Fruit fly (Drosophila melanogaster) whole organism, embryonic: ENCODE measurements around the gene CG4009.

Experiments
- Atf6 ChIP-seq: fragments of 200-800 bp; sonication (Bioruptor generic); IDR thresholded peaks from 2 replicates; pipeline ENCODE4 v1.3.6; 2022; ENCODE audit warnings: missing biosample characterization, missing genetic modification characterization
- BEAF-32 ChIP-seq: fragments of 200-800 bp; sonication (Bioruptor generic); optimal IDR thresholded peaks from 3 replicates; lab custom pipeline; 2017; ENCODE audit warnings: missing biosample characterization, missing genetic modification characterization, mild to moderate bottlenecking, moderate library complexity, missing genetic modification reagents
- C15 ChIP-seq: fragments of 200-800 bp; sonication (Bioruptor generic); IDR thresholded peaks from 3 replicates; pipeline ENCODE4 v1.3.6; 2022; ENCODE audit warnings: missing biosample characterization, missing genetic modification characterization
- CG11398 ChIP-seq: fragments of 200-800 bp; sonication (Bioruptor generic); optimal IDR thresholded peaks from 2 replicates; lab custom pipeline; 2016; ENCODE audit warnings: missing biosample characterization, missing genetic modification characterization
- CG11456 ChIP-seq: fragments of 200-800 bp; sonication (Bioruptor generic); IDR thresholded peaks from 3 replicates; pipeline ENCODE4 v1.3.6; 2022; ENCODE audit warnings: missing biosample characterization, missing genetic modification characterization
- CG12104 ChIP-seq: fragments of 200-800 bp; sonication (Bioruptor generic); optimal IDR thresholded peaks from 3 replicates; lab custom pipeline; 2016; ENCODE audit warnings: missing biosample characterization, missing genetic modification characterization
- CG12155 ChIP-seq: fragments of 200-800 bp; sonication (Bioruptor generic); optimal IDR thresholded peaks from 3 replicates; lab custom pipeline; 2016; ENCODE audit warnings: missing biosample characterization, missing genetic modification characterization
- CG13296 ChIP-seq: fragments of 200-800 bp; sonication (Bioruptor generic); optimal IDR thresholded peaks from 3 replicates; lab custom pipeline; 2018; ENCODE audit warnings: missing biosample characterization, mild to moderate bottlenecking, missing genetic modification characterization
- CG13624 ChIP-seq: fragments of 200-800 bp; sonication (Bioruptor generic); optimal IDR thresholded peaks from 2 replicates; lab custom pipeline; 2016; ENCODE audit warnings: missing biosample characterization, missing genetic modification characterization
- CG13894 ChIP-seq: fragments of 200-800 bp; sonication (Bioruptor generic); optimal IDR thresholded peaks from 3 replicates; lab custom pipeline; 2018; ENCODE audit warnings: missing biosample characterization, mild to moderate bottlenecking, missing genetic modification characterization, moderate library complexity
- CG14014 ChIP-seq: fragments of 200-800 bp; sonication (Bioruptor generic); IDR thresholded peaks from 2 replicates; pipeline ENCODE4 v1.3.6; 2022; ENCODE audit warnings: missing biosample characterization, missing genetic modification characterization
- CG2678 ChIP-seq: fragments of 200-800 bp; sonication (Bioruptor generic); optimal IDR thresholded peaks from 3 replicates; lab custom pipeline; 2019; ENCODE audit warnings: missing biosample characterization, mild to moderate bottlenecking, missing genetic modification characterization, moderate library complexity
- CG3163 ChIP-seq: fragments of 200-800 bp; sonication (Bioruptor generic); optimal IDR thresholded peaks from 3 replicates; lab custom pipeline; 2016; ENCODE audit warnings: missing biosample characterization, missing genetic modification characterization
- CG3838 ChIP-seq: fragments of 200-800 bp; sonication (Bioruptor generic); optimal IDR thresholded peaks from 3 replicates; lab custom pipeline; 2016; ENCODE audit warnings: missing biosample characterization, missing genetic modification characterization
- CG3995 ChIP-seq: fragments of 200-800 bp; sonication (Bioruptor generic); optimal IDR thresholded peaks from 3 replicates; lab custom pipeline; 2016; ENCODE audit warnings: missing biosample characterization, missing genetic modification characterization
- CG4707 ChIP-seq: fragments of 200-800 bp; sonication (Bioruptor generic); optimal IDR thresholded peaks from 2 replicates; lab custom pipeline; 2018; ENCODE audit warnings: missing biosample characterization, mild to moderate bottlenecking, missing genetic modification characterization, moderate library complexity
- CG5180 ChIP-seq: fragments of 200-800 bp; sonication (Bioruptor generic); optimal IDR thresholded peaks from 3 replicates; lab custom pipeline; 2017; ENCODE audit warnings: missing biosample characterization, missing genetic modification characterization, mild to moderate bottlenecking, moderate library complexity, missing genetic modification reagents
- CG6791 ChIP-seq: fragments of 200-800 bp; sonication (Bioruptor generic); IDR thresholded peaks from 3 replicates; pipeline ENCODE4 v1.3.6; 2022; ENCODE audit warnings: missing biosample characterization, missing genetic modification characterization; ENCODE audit not compliant: partially characterized antibody
- CG7357 ChIP-seq: fragments of 200-800 bp; sonication (Bioruptor generic); IDR thresholded peaks from 3 replicates; pipeline ENCODE4 v1.3.6; 2022; ENCODE audit warnings: missing biosample characterization, missing genetic modification characterization
- CG9609 ChIP-seq: fragments of 200-800 bp; sonication (Bioruptor generic); optimal IDR thresholded peaks from 3 replicates; lab custom pipeline; 2016; ENCODE audit warnings: missing biosample characterization, missing genetic modification characterization
- CG9797 ChIP-seq: fragments of 200-800 bp; sonication (Bioruptor generic); optimal IDR thresholded peaks from 3 replicates; lab custom pipeline; 2018; ENCODE audit warnings: missing biosample characterization, mild to moderate bottlenecking, missing genetic modification characterization
- CkIIα-i1 ChIP-seq: fragments of 200-800 bp; sonication (Bioruptor generic); IDR thresholded peaks from 2 replicates; pipeline ENCODE4 v1.3.6; 2022; ENCODE audit warnings: missing biosample characterization, missing genetic modification characterization
- CrebB ChIP-seq: fragments of 200-800 bp; sonication (Bioruptor generic); optimal IDR thresholded peaks from 3 replicates; lab custom pipeline; 2018; ENCODE audit warnings: missing biosample characterization, mild to moderate bottlenecking, missing genetic modification characterization
- Dll ChIP-seq: fragments of 200-800 bp; sonication (Bioruptor generic); IDR thresholded peaks from 4 replicates; pipeline ENCODE4 v1.3.6; 2022; ENCODE audit warnings: missing biosample characterization, missing genetic modification characterization; ENCODE audit not compliant: partially characterized antibody
- Elba2 ChIP-seq: fragments of 200-800 bp; sonication (Bioruptor generic); optimal IDR thresholded peaks from 3 replicates; lab custom pipeline; 2016; ENCODE audit warnings: missing biosample characterization, missing genetic modification characterization
- HLH54F ChIP-seq: fragments of 200-800 bp; sonication (Bioruptor generic); optimal IDR thresholded peaks from 3 replicates; lab custom pipeline; 2016; ENCODE audit warnings: missing biosample characterization, missing genetic modification characterization
- MESR4 ChIP-seq: fragments of 200-800 bp; sonication (Bioruptor generic); optimal IDR thresholded peaks from 2 replicates; lab custom pipeline; 2018; ENCODE audit warnings: missing biosample characterization, mild to moderate bottlenecking, missing genetic modification characterization, moderate library complexity
- NC2α ChIP-seq: fragments of 200-800 bp; sonication (Bioruptor generic); optimal IDR thresholded peaks from 2 replicates; lab custom pipeline; 2016; ENCODE audit warnings: missing biosample characterization, missing genetic modification characterization
- PHDP ChIP-seq: fragments of 200-800 bp; sonication (Bioruptor generic); optimal IDR thresholded peaks from 3 replicates; lab custom pipeline; 2018; ENCODE audit warnings: missing biosample characterization, mild to moderate bottlenecking, missing genetic modification characterization, moderate library complexity
- Sox100B ChIP-seq: fragments of 200-800 bp; sonication (Bioruptor generic); optimal IDR thresholded peaks from 3 replicates; lab custom pipeline; 2018; ENCODE audit warnings: missing biosample characterization, mild to moderate bottlenecking, missing genetic modification characterization
- Spps ChIP-seq: fragments of 200-800 bp; sonication (Bioruptor generic); optimal IDR thresholded peaks from 2 replicates; lab custom pipeline; 2018; ENCODE audit warnings: missing biosample characterization, mild to moderate bottlenecking, missing genetic modification characterization
- ab ChIP-seq: fragments of 200-800 bp; sonication (Bioruptor generic); optimal IDR thresholded peaks from 2 replicates; lab custom pipeline; 2016; ENCODE audit warnings: missing biosample characterization, missing genetic modification characterization
- bbx ChIP-seq: fragments of 200-800 bp; sonication (Bioruptor generic); IDR thresholded peaks from 2 replicates; pipeline ENCODE4 v1.3.6; 2022; ENCODE audit warnings: missing biosample characterization, missing genetic modification characterization; ENCODE audit not compliant: partially characterized antibody
- bigmax ChIP-seq: fragments of 200-800 bp; sonication (Bioruptor generic); optimal IDR thresholded peaks from 2 replicates; lab custom pipeline; 2018; ENCODE audit warnings: missing biosample characterization, mild to moderate bottlenecking, missing genetic modification characterization
- chm ChIP-seq: fragments of 200-800 bp; sonication (Bioruptor generic); IDR thresholded peaks from 2 replicates; pipeline ENCODE4 v1.3.6; 2022; ENCODE audit warnings: missing biosample characterization, missing genetic modification characterization
- da ChIP-seq: fragments of 200-800 bp; sonication (Bioruptor generic); optimal IDR thresholded peaks from 2 replicates; lab custom pipeline; 2016; ENCODE audit warnings: missing biosample characterization, missing genetic modification characterization
- danr ChIP-seq: fragments of 200-800 bp; sonication (Bioruptor generic); IDR thresholded peaks from 2 replicates; pipeline ENCODE4 v1.3.6; 2022; ENCODE audit warnings: missing biosample characterization, missing genetic modification characterization
- emc ChIP-seq: fragments of 200-800 bp; sonication (Bioruptor generic); optimal IDR thresholded peaks from 2 replicates; lab custom pipeline; 2016; ENCODE audit warnings: missing biosample characterization, missing genetic modification characterization
- ewg ChIP-seq: fragments of 200-800 bp; sonication (Bioruptor generic); optimal IDR thresholded peaks from 3 replicates; lab custom pipeline; 2017; ENCODE audit warnings: mild to moderate bottlenecking, missing biosample characterization, missing genetic modification reagents, missing genetic modification characterization
- eyg ChIP-seq: fragments of 200-800 bp; sonication (Bioruptor generic); optimal IDR thresholded peaks from 3 replicates; lab custom pipeline; 2016; ENCODE audit warnings: missing biosample characterization, missing genetic modification characterization
- ind ChIP-seq: fragments of 200-800 bp; sonication (Bioruptor generic); optimal IDR thresholded peaks from 3 replicates; lab custom pipeline; 2016; ENCODE audit warnings: missing biosample characterization, missing genetic modification characterization
- ken ChIP-seq: fragments of 200-800 bp; sonication (Bioruptor generic); IDR thresholded peaks from 3 replicates; pipeline ENCODE4 v1.3.6; 2022; ENCODE audit warnings: missing biosample characterization, missing genetic modification characterization
- kni ChIP-seq: fragments of 200-800 bp; sonication (Bioruptor generic); optimal IDR thresholded peaks from 3 replicates; lab custom pipeline; 2017; ENCODE audit warnings: mild to moderate bottlenecking, missing biosample characterization, missing genetic modification reagents, missing genetic modification characterization
- luna ChIP-seq: fragments of 200-800 bp; sonication (Bioruptor generic); optimal IDR thresholded peaks from 2 replicates; lab custom pipeline; 2016; ENCODE audit warnings: missing biosample characterization, missing genetic modification characterization
- otp ChIP-seq: fragments of 200-800 bp; sonication (Bioruptor generic); IDR thresholded peaks from 3 replicates; pipeline ENCODE4, ENCODE4 v1.3.6; 2022; ENCODE audit warnings: missing biosample characterization, missing genetic modification characterization
- pho ChIP-seq: fragments of 200-800 bp; sonication (Bioruptor generic); optimal IDR thresholded peaks from 2 replicates; lab custom pipeline; 2016; ENCODE audit warnings: missing biosample characterization, missing genetic modification characterization
- pum ChIP-seq: fragments of 200-800 bp; sonication (Bioruptor generic); optimal IDR thresholded peaks from 2 replicates; lab custom pipeline; 2016; ENCODE audit warnings: missing biosample characterization, missing genetic modification characterization
- schlank ChIP-seq: fragments of 200-800 bp; sonication (Bioruptor generic); optimal IDR thresholded peaks from 2 replicates; lab custom pipeline; 2018; ENCODE audit warnings: missing biosample characterization, mild to moderate bottlenecking, missing genetic modification characterization
- sisA ChIP-seq: fragments of 200-800 bp; sonication (Bioruptor generic); IDR thresholded peaks from 2 replicates; pipeline ENCODE4 v1.3.6; 2022; ENCODE audit warnings: missing biosample characterization, missing genetic modification characterization
- stwl ChIP-seq: fragments of 200-800 bp; sonication (Bioruptor generic); optimal IDR thresholded peaks from 3 replicates; lab custom pipeline; 2018; ENCODE audit warnings: missing biosample characterization, mild to moderate bottlenecking, missing genetic modification characterization, moderate library complexity

The CG4009 gene

dm6 chr3R:17072526-17073114, 36.8 kb upstream of the CG4009 start, which contains the start of the genes Ns1 and mRpS11 (continued):
- TF ChIP-seq da (GFP tag; lab: Kevin White, UChicago) = no peak
- no peak for TF ChIP-seq Sox100B (GFP tag; lab: Kevin White, UChicago)
- TF ChIP-seq CG13894 = peak; percentile 20
- TF ChIP-seq CG11456 (GFP tag; lab: Robert Waterston, UW) = 0 out of 3 replicates have a peak, but pooled peaks have one; percentile 44
- no peak for TF ChIP-seq NC2α (GFP tag; lab: Kevin White, UChicago)
- peak; percentile 31 for TF ChIP-seq CG13624 (GFP tag; lab: Kevin White, UChicago)
- no peak for TF ChIP-seq eyg (GFP tag; lab: Kevin White, UChicago)
- TF ChIP-seq kni = no peak
- TF ChIP-seq pho (GFP tag; lab: Kevin White, UChicago) = peak; percentile 24
- no peak for TF ChIP-seq schlank (tag; lab: Kevin White, UChicago)
- TF ChIP-seq pum (GFP tag; lab: Kevin White, UChicago) = peak; percentile 23
- TF ChIP-seq danr (GFP tag; lab: Robert Waterston, UW) = no peak
- peak; percentile 9 for TF ChIP-seq PHDP
- peak; percentile 96 for TF ChIP-seq MESR4
- TF ChIP-seq emc (GFP tag; lab: Kevin White, UChicago) = no peak
- peak; percentile 73 for TF ChIP-seq CG3995 (GFP tag; lab: Kevin White, UChicago)
- peak; percentile 23 for TF ChIP-seq CG9797 (GFP tag; lab: Kevin White, UChicago)
- TF ChIP-seq CG9609 = no peak
- peak; percentile 40; the same call in 1 of the 2 replicates for TF ChIP-seq bbx (GFP tag; lab: Robert Waterston, UW)
- TF ChIP-seq Elba2 (GFP tag; lab: Kevin White, UChicago) = no peak
- no peak for TF ChIP-seq ken (GFP tag; lab: Robert Waterston, UW)
- peak; percentile 15 for TF ChIP-seq HLH54F
- TF ChIP-seq CkIIα-i1 = no peak
- TF ChIP-seq CG12155 = no peak
- no peak for TF ChIP-seq CG2678 (tag; lab: Kevin White, UChicago)
- TF ChIP-seq CrebB = no peak
- peak; percentile 15; the same call in 1 of the 3 replicates for TF ChIP-seq otp (GFP tag; lab: Robert Waterston, UW)
- 0 out of 2 replicates have a peak, but pooled peaks have one; percentile 7 for TF ChIP-seq Atf6 (GFP tag; lab: Robert Waterston, UW)
- peak; percentile 15 for TF ChIP-seq CG3163
- TF ChIP-seq ind = no peak
- no peak for TF ChIP-seq CG7357
- no peak for TF ChIP-seq ab
- TF ChIP-seq C15 (GFP tag; lab: Robert Waterston, UW) = no peak
- TF ChIP-seq CG12104 = peak; percentile 49
- peak; percentile 50; the same call in 1 of the 2 replicates for TF ChIP-seq chm (GFP tag; lab: Robert Waterston, UW)
- TF ChIP-seq CG13296 (GFP tag; lab: Kevin White, UChicago) = peak; percentile 29
- no peak for TF ChIP-seq luna
- TF ChIP-seq CG11398 (GFP tag; lab: Kevin White, UChicago) = peak; percentile 1
- no peak for TF ChIP-seq CG5180
- TF ChIP-seq CG4707 = no peak
- TF ChIP-seq sisA = 0 out of 2 replicates have a peak, but pooled peaks have one; percentile 27
- TF ChIP-seq Dll = no peak
- peak; percentile 20 for TF ChIP-seq ewg (GFP tag; lab: Kevin White, UChicago)
- no peak for TF ChIP-seq bigmax (GFP tag; lab: Kevin White, UChicago)
- TF ChIP-seq BEAF-32 = peak; percentile 46
- TF ChIP-seq stwl (tag; lab: Kevin White, UChicago) = peak; percentile 83
- no peak for TF ChIP-seq CG14014 (GFP tag; lab: Robert Waterston, UW)
- no peak for TF ChIP-seq Spps (tag; lab: Kevin White, UChicago)
- peak; percentile 52; the same call in 2 of the 3 replicates for TF ChIP-seq CG6791 (GFP tag; lab: Robert Waterston, UW)
- no peak for TF ChIP-seq CG3838 (GFP tag; lab: Kevin White, UChicago)
